Worm (Caenorhabditis elegans) whole organism, L4 larva: Measurements from ENCODE around the gene rps-18.

ENCODE experiments used
- hif-1 ChIP-seq, 2 experiments: sonication (generic microtip); optimal IDR thresholded peaks; 2 replicates each; lab custom pipeline; 2016 to 2017; ENCODE audit warnings: missing compliant biosample characterization in 2 of 2, missing genetic modification characterization in 2 of 2, missing genetic modification reagents in 2 of 2, missing genotype in 2 of 2, mild to moderate bottlenecking in 1 of 2
- hlh-11 ChIP-seq: fragments of 200-800 bp; sonication (Bioruptor generic); optimal IDR thresholded peaks from 2 replicates; lab custom pipeline; 2018; ENCODE audit warnings: mild to moderate bottlenecking, missing genetic modification characterization, missing compliant biosample characterization
- lin-39 ChIP-seq: fragments of 150-350 bp; optimal IDR thresholded peaks from 2 replicates; lab custom pipeline; 2014; ENCODE audit warnings: missing biosample characterization, missing genetic modification reagents, missing genetic modification characterization
- mep-1 ChIP-seq: fragments of 150-350 bp; sonication (generic microtip); optimal IDR thresholded peaks from 3 replicates; lab custom pipeline; 2014; ENCODE audit warnings: missing biosample characterization, missing genetic modification characterization
- nhr-76 ChIP-seq: fragments of 150-350 bp; optimal IDR thresholded peaks from 2 replicates; lab custom pipeline; 2014; ENCODE audit warnings: missing biosample characterization, missing genetic modification characterization
- nhr-77 ChIP-seq: fragments of 150-350 bp; optimal IDR thresholded peaks from 2 replicates; lab custom pipeline; 2014; ENCODE audit warnings: missing biosample characterization, missing genetic modification characterization
- skn-1 ChIP-seq: fragments of 150-350 bp; optimal IDR thresholded peaks from 2 replicates; lab custom pipeline; 2014; ENCODE audit warnings: missing biosample characterization, missing genetic modification characterization

DNA sequence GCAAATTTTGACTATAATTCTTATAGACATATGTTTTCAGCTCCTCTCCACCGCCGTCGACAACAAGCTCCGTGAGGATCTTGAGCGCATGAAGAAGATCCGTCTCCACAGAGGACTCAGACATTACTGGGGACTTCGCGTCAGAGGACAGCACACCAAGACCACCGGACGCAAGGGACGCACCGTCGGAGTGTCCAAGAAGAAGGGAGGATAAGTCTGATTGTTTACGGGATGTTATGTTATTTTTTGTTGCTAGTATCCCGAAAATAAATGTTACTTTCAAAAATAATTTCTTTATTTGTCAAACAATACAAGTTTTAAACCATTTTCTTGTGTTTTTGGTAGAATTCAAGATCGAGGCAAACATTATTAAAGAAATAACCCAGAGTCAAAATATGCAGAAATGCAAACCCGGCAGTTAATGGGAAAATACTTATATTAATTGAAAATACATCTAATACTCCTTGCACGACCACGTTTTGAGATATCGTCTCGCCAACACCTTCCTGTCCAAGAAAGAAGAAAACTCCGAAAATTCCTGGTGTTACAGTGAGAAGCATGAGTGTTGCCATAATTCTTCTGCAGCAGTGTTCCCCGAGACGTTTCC lies 775 bp downstream of the rps-18 start:
- no peak for TF ChIP-seq mep-1 (tag; lab: Kevin White, UChicago)
- TF ChIP-seq lin-39 (tag; lab: Kevin White, UChicago): no peak
- TF ChIP-seq nhr-77 (tag; lab: Kevin White, UChicago): no peak
- TF ChIP-seq nhr-76 (tag; lab: Kevin White, UChicago): no peak
- TF ChIP-seq hlh-11 (tag; lab: Kevin White, UChicago): no peak
- TF ChIP-seq hif-1 (tag; optimal IDR thresholded peaks at IDR 0.05; lab: Kevin White, UChicago): no peak
- no peak for TF ChIP-seq skn-1 (tag; lab: Kevin White, UChicago)
